Worm (Caenorhabditis elegans) whole organism, mixed stage, embryonic: ENCODE results near the gene F21D9.4.

Experiments used
- M03D4.4 ChIP-seq: sonication (generic microtip); optimal IDR thresholded peaks from 2 replicates; lab custom pipeline; 2017; ENCODE audit warnings: mild to moderate bottlenecking, missing genetic modification characterization, missing compliant biosample characterization
- bed-3 ChIP-seq: fragments of 200-800 bp; sonication (Bioruptor generic); optimal IDR thresholded peaks from 3 replicates; lab custom pipeline; 2018; ENCODE audit warnings: mild to moderate bottlenecking, missing genetic modification characterization, moderate library complexity, missing compliant biosample characterization
- blmp-1 ChIP-seq: fragments of 150-350 bp; optimal IDR thresholded peaks from 2 replicates; lab custom pipeline; 2014; ENCODE audit warnings: missing biosample characterization, missing genetic modification characterization
- ceh-39 ChIP-seq: fragments of 150-350 bp; optimal IDR thresholded peaks from 2 replicates; lab custom pipeline; 2014; ENCODE audit warnings: missing biosample characterization, missing genetic modification characterization
- ceh-43 ChIP-seq: fragments of 200-800 bp; sonication (Bioruptor generic); optimal IDR thresholded peaks from 2 replicates; lab custom pipeline; 2018; ENCODE audit warnings: mild to moderate bottlenecking, missing genetic modification characterization, moderate library complexity, missing compliant biosample characterization
- ceh-83 ChIP-seq: fragments of 200-800 bp; sonication (Bioruptor generic); optimal IDR thresholded peaks from 2 replicates; lab custom pipeline; 2018; ENCODE audit warnings: mild to moderate bottlenecking, missing genetic modification characterization, missing compliant biosample characterization
- ces-1 ChIP-seq: fragments of 150-350 bp; optimal IDR thresholded peaks from 2 replicates; lab custom pipeline; 2014; ENCODE audit warnings: missing biosample characterization, missing genetic modification reagents, missing genetic modification characterization
- cnd-1 ChIP-seq: fragments of 200-800 bp; sonication (Bioruptor generic); optimal IDR thresholded peaks from 2 replicates; lab custom pipeline; 2018; ENCODE audit warnings: mild to moderate bottlenecking, missing genetic modification characterization, missing compliant biosample characterization
- drap-1 ChIP-seq: fragments of 200-800 bp; sonication (Bioruptor generic); optimal IDR thresholded peaks from 3 replicates; lab custom pipeline; 2018; ENCODE audit warnings: mild to moderate bottlenecking, missing genetic modification characterization, missing compliant biosample characterization
- elt-1 ChIP-seq: sonication (generic microtip); optimal IDR thresholded peaks from 2 replicates; lab custom pipeline; 2017; ENCODE audit warnings: missing genetic modification characterization, mild to moderate bottlenecking, missing compliant biosample characterization, antibody characterized with exemption, moderate library complexity, borderline replicate concordance; ENCODE audit not compliant: insufficient read depth
- flh-1 ChIP-seq: fragments of 200-800 bp; sonication (Bioruptor generic); optimal IDR thresholded peaks from 2 replicates; lab custom pipeline; 2018; ENCODE audit warnings: mild to moderate bottlenecking, missing genetic modification characterization, moderate library complexity, missing compliant biosample characterization
- ham-2 ChIP-seq: fragments of 200-800 bp; sonication (Bioruptor generic); optimal IDR thresholded peaks from 2 replicates; lab custom pipeline; 2018; ENCODE audit warnings: mild to moderate bottlenecking, missing genetic modification characterization, missing compliant biosample characterization
- hlh-1 ChIP-seq: fragments of 150-350 bp; optimal IDR thresholded peaks from 2 replicates; lab custom pipeline; 2014; ENCODE audit warnings: missing biosample characterization, missing genetic modification reagents, missing genetic modification characterization
- lin-13 ChIP-seq: fragments of 150-350 bp; optimal IDR thresholded peaks from 2 replicates; lab custom pipeline; 2014; ENCODE audit warnings: missing biosample characterization, missing genetic modification characterization
- lsy-2 ChIP-seq: fragments of 150-350 bp; optimal IDR thresholded peaks from 2 replicates; lab custom pipeline; 2014; ENCODE audit warnings: missing biosample characterization, missing genetic modification characterization
- mab-5 ChIP-seq: fragments of 150-350 bp; optimal IDR thresholded peaks from 2 replicates; lab custom pipeline; 2014; ENCODE audit warnings: missing biosample characterization, missing genetic modification characterization
- mls-2 ChIP-seq: sonication (generic microtip); optimal IDR thresholded peaks from 2 replicates; lab custom pipeline; 2016; ENCODE audit warnings: mild to moderate bottlenecking, missing genetic modification characterization, moderate library complexity, missing compliant biosample characterization
- nhr-2 ChIP-seq: fragments of 150-350 bp; optimal IDR thresholded peaks from 2 replicates; lab custom pipeline; 2014; ENCODE audit warnings: missing biosample characterization, missing genetic modification characterization
- nhr-237 ChIP-seq: fragments of 150-350 bp; optimal IDR thresholded peaks from 2 replicates; lab custom pipeline; 2014; ENCODE audit warnings: missing biosample characterization, missing genetic modification characterization
- nhr-76 ChIP-seq: sonication (generic microtip); optimal IDR thresholded peaks from 2 replicates; lab custom pipeline; 2017; ENCODE audit warnings: missing biosample characterization, missing genetic modification characterization
- pha-4 ChIP-seq: fragments of 150-350 bp; optimal IDR thresholded peaks from 2 replicates; lab custom pipeline; 2018; ENCODE audit warnings: missing biosample characterization, missing genetic modification reagents, missing genetic modification characterization
- sem-2 ChIP-seq: fragments of 200-800 bp; sonication (Bioruptor generic); optimal IDR thresholded peaks from 2 replicates; lab custom pipeline; 2018; ENCODE audit warnings: mild to moderate bottlenecking, missing genetic modification characterization, missing compliant biosample characterization
- snpc-4 ChIP-seq: fragments of 150-350 bp; optimal IDR thresholded peaks from 2 replicates; lab custom pipeline; 2014; ENCODE audit warnings: missing biosample characterization, missing genetic modification characterization
- sptf-1 ChIP-seq: sonication (generic microtip); optimal IDR thresholded peaks from 2 replicates; lab custom pipeline; 2017; ENCODE audit warnings: mild to moderate bottlenecking, missing genetic modification characterization, moderate library complexity, missing compliant biosample characterization
- tbx-8 ChIP-seq: fragments of 200-800 bp; sonication (Bioruptor generic); optimal IDR thresholded peaks from 2 replicates; lab custom pipeline; 2018; ENCODE audit warnings: mild to moderate bottlenecking, missing genetic modification characterization, moderate library complexity, missing compliant biosample characterization
- unc-120 ChIP-seq: sonication (generic microtip); optimal IDR thresholded peaks from 2 replicates; lab custom pipeline; 2017; ENCODE audit warnings: missing genetic modification characterization, missing compliant biosample characterization; ENCODE audit not compliant: poor library complexity, severe bottlenecking
- unc-39 ChIP-seq: fragments of 150-350 bp; optimal IDR thresholded peaks from 2 replicates; lab custom pipeline; 2014; ENCODE audit warnings: missing biosample characterization, missing genetic modification characterization
- zip-8 ChIP-seq: fragments of 150-350 bp; optimal IDR thresholded peaks from 2 replicates; lab custom pipeline; 2014; ENCODE audit warnings: missing biosample characterization, missing genetic modification characterization
- ztf-11 ChIP-seq: fragments of 150-350 bp; optimal IDR thresholded peaks from 2 replicates; lab custom pipeline; 2014; ENCODE audit warnings: missing biosample characterization, missing genetic modification characterization

The F21D9.4 gene

ce11 chrV:19217104-19217503, 36.5 kb upstream of the F21D9.4 start, which contains the start of gene srr-2:
Gene srr-2 (minus strand): TSS chrV:19217176.
- TF ChIP-seq ztf-11, result no peak
- no peak for TF ChIP-seq drap-1 (GFP tag; lab: Kevin White, UChicago)
- no peak for TF ChIP-seq elt-1 (tag; lab: Kevin White, UChicago)
- TF ChIP-seq bed-3 (GFP tag; lab: Kevin White, UChicago), result no peak
- TF ChIP-seq M03D4.4 (tag; lab: Kevin White, UChicago), result no peak

ce11 chrV:19217675-19218074, 35.9 kb upstream of the F21D9.4 start, which contains the start of gene oac-49:
Gene oac-49 (plus strand): TSS chrV:19217975.
- TF ChIP-seq ztf-11, result no peak
- TF ChIP-seq sptf-1 (tag; lab: Kevin White, UChicago), result no peak
- no peak for TF ChIP-seq mab-5
- TF ChIP-seq drap-1 (GFP tag; lab: Kevin White, UChicago), result no peak
- TF ChIP-seq lin-13, result no peak
- TF ChIP-seq ham-2 (GFP tag; lab: Kevin White, UChicago), result no peak
- TF ChIP-seq tbx-8 (GFP tag; lab: Kevin White, UChicago), result no peak
- TF ChIP-seq mls-2 (tag; lab: Kevin White, UChicago), result no peak
- no peak for TF ChIP-seq elt-1 (tag; lab: Kevin White, UChicago)
- TF ChIP-seq blmp-1 (tag; lab: Kevin White, UChicago), result no peak
- TF ChIP-seq pha-4 (tag; lab: Kevin White, UChicago), result no peak
- TF ChIP-seq M03D4.4 (tag; lab: Kevin White, UChicago), result no peak
- no peak for TF ChIP-seq nhr-237 (tag; lab: Kevin White, UChicago)
- TF ChIP-seq, all 35 proteins: peak for 0

- TF ChIP-seq ham-2 (GFP tag; lab: Kevin White, UChicago), result no peak
- TF ChIP-seq ceh-83, result no peak
- no peak for TF ChIP-seq elt-1 (tag; lab: Kevin White, UChicago)
- TF ChIP-seq ces-1 (GFP tag; lab: Kevin White, UChicago), result no peak
- TF ChIP-seq ceh-43 (GFP tag; lab: Kevin White, UChicago), result no peak
- TF ChIP-seq nhr-237 (tag; lab: Kevin White, UChicago), result no peak
- TF ChIP-seq mls-2 (tag; lab: Kevin White, UChicago), result no peak
- TF ChIP-seq hlh-1 (tag; lab: Kevin White, UChicago), result no peak
- no peak for TF ChIP-seq mab-5
- no peak for TF ChIP-seq pha-4 (tag; lab: Kevin White, UChicago)
- no peak for TF ChIP-seq tbx-8 (GFP tag; lab: Kevin White, UChicago)
- TF ChIP-seq drap-1 (GFP tag; lab: Kevin White, UChicago), result no peak
- TF ChIP-seq sem-2 (GFP tag; lab: Kevin White, UChicago), result no peak
- TF ChIP-seq snpc-4 (tag; lab: Kevin White, UChicago), result no peak
- TF ChIP-seq ztf-11, result no peak
- no peak for TF ChIP-seq cnd-1 (tag; lab: Kevin White, UChicago)
- no peak for TF ChIP-seq M03D4.4 (tag; lab: Kevin White, UChicago)
- TF ChIP-seq unc-39, result no peak
- TF ChIP-seq nhr-2 (tag; lab: Kevin White, UChicago), result no peak
- no peak for TF ChIP-seq sptf-1 (tag; lab: Kevin White, UChicago)
Measured at ce11 chrV:19230413-19230812, 23.2 kb upstream of the F21D9.4 start, which contains the start of gene sqst-3. Gene sqst-3 (plus strand): TSS chrV:19230782.

ce11 chrV:19231167-19231566, 22.5 kb upstream of the F21D9.4 start:
- TF ChIP-seq tbx-8 (GFP tag; lab: Kevin White, UChicago) (no peak), flh-1 (GFP tag; lab: Kevin White, UChicago) (no peak), drap-1 (GFP tag; lab: Kevin White, UChicago) (no peak), ham-2 (GFP tag; lab: Kevin White, UChicago) (peak; percentile 51), nhr-2 (tag; lab: Kevin White, UChicago) (no peak), unc-39 (peak; percentile 3)

ce11 chrV:19233469-19233868, 20.2 kb upstream of the F21D9.4 start, which contains the start of gene fbxb-116:
Gene fbxb-116 (plus strand): TSS chrV:19233769.
- TF ChIP-seq mab-5, result no peak
- no peak for TF ChIP-seq sem-2 (GFP tag; lab: Kevin White, UChicago)
- no peak for TF ChIP-seq lsy-2 (tag; lab: Kevin White, UChicago)
- no peak for TF ChIP-seq zip-8 (tag; lab: Kevin White, UChicago)
- no peak for TF ChIP-seq nhr-76
- no peak for TF ChIP-seq hlh-1 (tag; lab: Kevin White, UChicago)
- no peak for TF ChIP-seq lin-13
- TF ChIP-seq unc-120 (tag; lab: Kevin White, UChicago), result no peak
- TF ChIP-seq tbx-8 (GFP tag; lab: Kevin White, UChicago), result no peak
- TF ChIP-seq ceh-39 (tag; lab: Kevin White, UChicago), result no peak
- TF ChIP-seq blmp-1 (tag; lab: Kevin White, UChicago), result no peak
- no peak for TF ChIP-seq pha-4 (tag; lab: Kevin White, UChicago)
